Fruit fly (Drosophila melanogaster) whole organism, embryonic: ENCODE measurements around the gene Tg.

Experiments used
- Ada2b ChIP-seq: fragments of 200-800 bp; sonication (Bioruptor generic); IDR thresholded peaks from 2 replicates; pipeline ENCODE4 v1.3.6; 2022; ENCODE audit warnings: missing biosample characterization, missing genetic modification characterization
- Atf3 ChIP-seq: fragments of 200-800 bp; sonication (Bioruptor generic); optimal IDR thresholded peaks from 3 replicates; lab custom pipeline; 2016; ENCODE audit warnings: missing biosample characterization, missing genetic modification characterization
- B-H2 ChIP-seq: fragments of 200-800 bp; sonication (Bioruptor generic); optimal IDR thresholded peaks from 2 replicates; lab custom pipeline; 2018; ENCODE audit warnings: missing biosample characterization, mild to moderate bottlenecking, missing genetic modification characterization
- CG1024 ChIP-seq: fragments of 200-800 bp; sonication (Bioruptor generic); IDR thresholded peaks from 2 replicates; pipeline ENCODE4 v1.3.6; 2022; ENCODE audit warnings: missing biosample characterization, missing genetic modification characterization
- CG10267 ChIP-seq: fragments of 200-800 bp; sonication (Bioruptor generic); optimal IDR thresholded peaks from 2 replicates; lab custom pipeline; 2018; ENCODE audit warnings: missing biosample characterization, mild to moderate bottlenecking, missing genetic modification characterization, moderate library complexity
- CG10321 ChIP-seq: fragments of 200-800 bp; sonication (Bioruptor generic); IDR thresholded peaks from 2 replicates; pipeline ENCODE4 v1.3.6; 2022; ENCODE audit warnings: missing biosample characterization, missing genetic modification characterization
- CG10431 ChIP-seq: fragments of 200-800 bp; sonication (Bioruptor generic); optimal IDR thresholded peaks from 3 replicates; lab custom pipeline; 2018; ENCODE audit warnings: missing biosample characterization, mild to moderate bottlenecking, missing genetic modification characterization
- CG10543 ChIP-seq: fragments of 200-800 bp; sonication (Bioruptor generic); optimal IDR thresholded peaks from 3 replicates; lab custom pipeline; 2017; ENCODE audit warnings: missing biosample characterization, mild to moderate bottlenecking, missing genetic modification characterization, moderate library complexity
- CG11695 ChIP-seq: fragments of 200-800 bp; sonication (Bioruptor generic); IDR thresholded peaks from 3 replicates; pipeline ENCODE4 v1.3.6; 2022; ENCODE audit warnings: missing biosample characterization, missing genetic modification characterization
- CG12219 ChIP-seq: fragments of 200-800 bp; sonication (Bioruptor generic); optimal IDR thresholded peaks from 3 replicates; lab custom pipeline; 2018; ENCODE audit warnings: missing biosample characterization, mild to moderate bottlenecking, missing genetic modification characterization
- CG13424 ChIP-seq: fragments of 200-800 bp; sonication (Bioruptor generic); optimal IDR thresholded peaks from 2 replicates; lab custom pipeline; 2019; ENCODE audit warnings: missing biosample characterization, mild to moderate bottlenecking, missing genetic modification characterization, moderate library complexity
- CG14050 ChIP-seq: fragments of 200-800 bp; sonication (Bioruptor generic); IDR thresholded peaks from 3 replicates; pipeline ENCODE4 v1.3.6; 2022; ENCODE audit warnings: missing biosample characterization, missing genetic modification characterization
- CG14710 ChIP-seq: fragments of 200-800 bp; sonication (Bioruptor generic); optimal IDR thresholded peaks from 3 replicates; lab custom pipeline; 2019; ENCODE audit warnings: missing biosample characterization, mild to moderate bottlenecking, missing genetic modification characterization, moderate library complexity
- CG15601 ChIP-seq: fragments of 200-800 bp; sonication (Bioruptor generic); optimal IDR thresholded peaks from 3 replicates; lab custom pipeline; 2019; ENCODE audit warnings: missing biosample characterization, mild to moderate bottlenecking, missing genetic modification characterization, moderate library complexity
- CG16813 ChIP-seq: fragments of 200-800 bp; sonication (Bioruptor generic); IDR thresholded peaks from 3 replicates; pipeline ENCODE4 v1.3.6; 2022; ENCODE audit warnings: missing biosample characterization, missing genetic modification characterization; ENCODE audit not compliant: partially characterized antibody
- CG18619 ChIP-seq: fragments of 200-800 bp; sonication (Bioruptor generic); optimal IDR thresholded peaks from 3 replicates; lab custom pipeline; 2017; ENCODE audit warnings: missing biosample characterization, mild to moderate bottlenecking, missing genetic modification characterization
- CG31365 ChIP-seq: fragments of 200-800 bp; sonication (Bioruptor generic); optimal IDR thresholded peaks from 2 replicates; lab custom pipeline; 2018; ENCODE audit warnings: missing biosample characterization, mild to moderate bottlenecking, missing genetic modification characterization
- CG34224 ChIP-seq: fragments of 200-800 bp; sonication (Bioruptor generic); IDR thresholded peaks from 3 replicates; pipeline ENCODE4 v1.3.6; 2022; ENCODE audit warnings: missing biosample characterization, missing genetic modification characterization; ENCODE audit not compliant: partially characterized antibody
- CG7928 ChIP-seq: fragments of 200-800 bp; sonication (Bioruptor generic); optimal IDR thresholded peaks from 2 replicates; lab custom pipeline; 2017; ENCODE audit warnings: missing biosample characterization, mild to moderate bottlenecking, missing genetic modification characterization
- D19A ChIP-seq: fragments of 200-800 bp; optimal IDR thresholded peaks from 3 replicates; lab custom pipeline; 2019; ENCODE audit warnings: missing biosample characterization, mild to moderate bottlenecking, missing genetic modification characterization, moderate library complexity
- Doc3 ChIP-seq: fragments of 200-800 bp; sonication (Bioruptor generic); IDR thresholded peaks from 3 replicates; pipeline ENCODE4 v1.3.6; 2022; ENCODE audit warnings: missing biosample characterization, missing genetic modification characterization; ENCODE audit not compliant: partially characterized antibody
- Hr51 ChIP-seq, 2 experiments: fragments of 200-800 bp; sonication (Bioruptor generic); optimal IDR thresholded peaks; 2 replicates in 1 of 2; 3 replicates in 1 of 2; lab custom pipeline; 2016 to 2018; ENCODE audit warnings: missing biosample characterization in 2 of 2, missing genetic modification characterization in 2 of 2, mild to moderate bottlenecking in 1 of 2, moderate library complexity in 1 of 2
- Kr ChIP-seq: fragments of 200-800 bp; sonication (Bioruptor generic); optimal IDR thresholded peaks from 2 replicates; lab custom pipeline; 2017; ENCODE audit warnings: missing biosample characterization, mild to moderate bottlenecking, missing genetic modification characterization
- Meics ChIP-seq: fragments of 200-800 bp; sonication (Bioruptor generic); optimal IDR thresholded peaks from 2 replicates; lab custom pipeline; 2017; ENCODE audit warnings: missing biosample characterization, mild to moderate bottlenecking, missing genetic modification characterization
- ase ChIP-seq: fragments of 200-800 bp; sonication (Bioruptor generic); IDR thresholded peaks from 3 replicates; pipeline ENCODE4 v1.3.6; 2022; ENCODE audit warnings: missing biosample characterization, missing genetic modification characterization
- az2 ChIP-seq: fragments of 200-800 bp; sonication (Bioruptor generic); optimal IDR thresholded peaks from 3 replicates; lab custom pipeline; 2016; ENCODE audit warnings: missing biosample characterization, missing genetic modification characterization
- bbx ChIP-seq: fragments of 200-800 bp; sonication (Bioruptor generic); IDR thresholded peaks from 2 replicates; pipeline ENCODE4 v1.3.6; 2022; ENCODE audit warnings: missing biosample characterization, missing genetic modification characterization; ENCODE audit not compliant: partially characterized antibody
- cad ChIP-seq: fragments of >200 bp; optimal IDR thresholded peaks from 2 replicates; lab custom pipeline; 2017; ENCODE audit warnings: missing biosample characterization, missing genetic modification characterization
- cato ChIP-seq: fragments of 200-800 bp; sonication (Bioruptor generic); optimal IDR thresholded peaks from 2 replicates; lab custom pipeline; 2016; ENCODE audit warnings: missing biosample characterization, missing genetic modification characterization, borderline replicate concordance
- disco-r ChIP-seq: fragments of 200-800 bp; sonication (Bioruptor generic); optimal IDR thresholded peaks from 2 replicates; lab custom pipeline; 2016; ENCODE audit warnings: missing biosample characterization, missing genetic modification characterization
- gt ChIP-seq: fragments of 200-800 bp; sonication (Bioruptor generic); IDR thresholded peaks from 2 replicates; pipeline ENCODE4 v1.3.6; 2022; ENCODE audit warnings: missing biosample characterization, missing genetic modification characterization
- ham ChIP-seq: fragments of 200-800 bp; sonication (Bioruptor generic); IDR thresholded peaks from 2 replicates; pipeline ENCODE4 v1.3.6; 2022; ENCODE audit warnings: missing biosample characterization, missing genetic modification characterization
- knrl ChIP-seq: fragments of 200-800 bp; sonication (Bioruptor generic); IDR thresholded peaks from 3 replicates; pipeline ENCODE4 v1.3.6; 2022; ENCODE audit warnings: missing biosample characterization, missing genetic modification characterization; ENCODE audit not compliant: partially characterized antibody
- mld ChIP-seq: fragments of 200-800 bp; sonication (Bioruptor generic); IDR thresholded peaks from 3 replicates; pipeline ENCODE4 v1.3.6; 2022; ENCODE audit warnings: missing biosample characterization, missing genetic modification characterization; ENCODE audit not compliant: partially characterized antibody
- nau ChIP-seq: fragments of 200-800 bp; sonication (Bioruptor generic); optimal IDR thresholded peaks from 3 replicates; lab custom pipeline; 2017; ENCODE audit warnings: missing biosample characterization, mild to moderate bottlenecking, missing genetic modification characterization, missing genetic modification reagents
- nerfin-2 ChIP-seq: fragments of 200-800 bp; sonication (Bioruptor generic); IDR thresholded peaks from 2 replicates; pipeline ENCODE4 v1.3.6; 2022; ENCODE audit warnings: missing biosample characterization, missing genetic modification characterization; ENCODE audit not compliant: partially characterized antibody
- pfk ChIP-seq: fragments of 200-800 bp; sonication (Bioruptor generic); optimal IDR thresholded peaks from 2 replicates; lab custom pipeline; 2018; ENCODE audit warnings: missing biosample characterization, mild to moderate bottlenecking, missing genetic modification characterization, moderate library complexity
- repo ChIP-seq: fragments of 200-800 bp; sonication (Bioruptor generic); optimal IDR thresholded peaks from 2 replicates; lab custom pipeline; 2016; ENCODE audit warnings: missing biosample characterization, missing genetic modification characterization
- rib ChIP-seq: fragments of 200-800 bp; sonication (Bioruptor generic); IDR thresholded peaks from 2 replicates; pipeline ENCODE4 v1.3.6; 2022; ENCODE audit warnings: missing biosample characterization, missing genetic modification characterization
- run ChIP-seq: fragments of 200-800 bp; sonication (Bioruptor generic); optimal IDR thresholded peaks from 3 replicates; lab custom pipeline; 2018; ENCODE audit warnings: missing biosample characterization, mild to moderate bottlenecking, missing genetic modification characterization
- sna ChIP-seq: fragments of 200-800 bp; sonication (Bioruptor generic); IDR thresholded peaks from 2 replicates; pipeline ENCODE4 v1.3.6; 2022; ENCODE audit warnings: missing biosample characterization, missing genetic modification characterization; ENCODE audit not compliant: partially characterized antibody
- tin ChIP-seq: fragments of 200-800 bp; sonication (Bioruptor generic); optimal IDR thresholded peaks from 3 replicates; lab custom pipeline; 2016; ENCODE audit warnings: missing biosample characterization, missing genetic modification characterization
- tio ChIP-seq: fragments of 200-800 bp; sonication (Bioruptor generic); optimal IDR thresholded peaks from 2 replicates; lab custom pipeline; 2017; ENCODE audit warnings: missing biosample characterization, missing genetic modification characterization, inconsistent platforms

Gene Tg

dm6 chr2L:8071112-8071976 lies 60.1 kb downstream of the Tg start, which contains the start of gene poe (continued):
- TF ChIP-seq tio (GFP tag; lab: Kevin White, UChicago), result no peak
- TF ChIP-seq knrl, result no peak
- TF ChIP-seq CG12219 (GFP tag; lab: Kevin White, UChicago), result no peak
- TF ChIP-seq Meics (GFP tag; lab: Kevin White, UChicago), result no peak
- TF ChIP-seq Doc3 (GFP tag; lab: Robert Waterston, UW), result no peak
- no peak for TF ChIP-seq CG31365 (tag; lab: Kevin White, UChicago)
- peak; percentile 25 for TF ChIP-seq az2 (GFP tag; lab: Kevin White, UChicago)
- TF ChIP-seq cad, result no peak
- TF ChIP-seq CG13424 (tag; lab: Kevin White, UChicago), result no peak
- TF ChIP-seq CG10321 (GFP tag; lab: Robert Waterston, UW), result no peak
- peak; percentile 41; the same call in 1 of the 3 replicates for TF ChIP-seq mld (GFP tag; lab: Robert Waterston, UW)
- no peak for TF ChIP-seq CG1024 (GFP tag; lab: Robert Waterston, UW)
- no peak for TF ChIP-seq pfk (GFP tag; lab: Kevin White, UChicago)
- no peak for TF ChIP-seq CG16813 (GFP tag; lab: Robert Waterston, UW)
- TF ChIP-seq run, result no peak
- no peak for TF ChIP-seq repo (GFP tag; lab: Kevin White, UChicago)
- TF ChIP-seq CG14710 (tag; lab: Kevin White, UChicago), result peak; percentile 96
- TF ChIP-seq CG15601, result no peak
- no peak for TF ChIP-seq sna (GFP tag; lab: Robert Waterston, UW)
- no peak for TF ChIP-seq CG14050 (GFP tag; lab: Robert Waterston, UW)
- peak; percentile 85 for TF ChIP-seq CG7928 (GFP tag; lab: Kevin White, UChicago)
- TF ChIP-seq CG18619 (GFP tag; lab: Kevin White, UChicago), result no peak
- no peak for TF ChIP-seq D19A
- TF ChIP-seq bbx, result 0 out of 2 replicates have a peak, but pooled peaks have one; percentile 38
- no peak for TF ChIP-seq Atf3
- no peak for TF ChIP-seq disco-r
- TF ChIP-seq Kr (GFP tag; lab: Kevin White, UChicago), result no peak
- no peak for TF ChIP-seq gt (GFP tag; lab: Robert Waterston, UW)
- TF ChIP-seq CG10431 (GFP tag; lab: Kevin White, UChicago), result no peak
- no peak for TF ChIP-seq nau (GFP tag; lab: Kevin White, UChicago)
- no peak for TF ChIP-seq ham (GFP tag; lab: Robert Waterston, UW)
- peak; percentile 63 for TF ChIP-seq ase
- peak; percentile 74 for TF ChIP-seq CG10267
- TF ChIP-seq CG11695 (GFP tag; lab: Robert Waterston, UW), result peak; percentile 60; the same call in 2 of the 3 replicates
- no peak for TF ChIP-seq Hr51 (GFP tag; optimal IDR thresholded peaks at IDR 0.05; lab: Kevin White, UChicago)
- TF ChIP-seq cato (GFP tag; lab: Kevin White, UChicago), result no peak
- no peak for TF ChIP-seq rib (GFP tag; lab: Robert Waterston, UW)
- no peak for TF ChIP-seq CG10543
- TF ChIP-seq tin (GFP tag; lab: Kevin White, UChicago), result no peak
- TF ChIP-seq B-H2 (GFP tag; lab: Kevin White, UChicago), result no peak
- TF ChIP-seq nerfin-2, result no peak
- TF ChIP-seq CG34224 (GFP tag; lab: Robert Waterston, UW), result peak; percentile 22; the same call in 2 of the 3 replicates
- peak; percentile 24; the same call in 1 of the 2 replicates for TF ChIP-seq Ada2b
